Worm (Caenorhabditis elegans) whole organism, L4 larva: ENCODE measurements around the gene tmc-2.

Experiments used
- F49E8.2 ChIP-seq: sonication (generic microtip); optimal IDR thresholded peaks from 2 replicates; lab custom pipeline; 2016; ENCODE audit warnings: missing compliant biosample characterization, mild to moderate bottlenecking, missing genetic modification characterization, borderline replicate concordance
- ceh-82 ChIP-seq: sonication (generic microtip); optimal IDR thresholded peaks from 2 replicates; lab custom pipeline; 2017; ENCODE audit warnings: missing biosample characterization, missing genetic modification characterization
- egl-27 ChIP-seq: sonication (generic microtip); optimal IDR thresholded peaks from 3 replicates; lab custom pipeline; 2017; ENCODE audit warnings: missing biosample characterization, missing genetic modification reagents, missing genetic modification characterization
- hlh-30 ChIP-seq: sonication (generic microtip); optimal IDR thresholded peaks from 2 replicates; lab custom pipeline; 2017; ENCODE audit warnings: antibody characterized with exemption, mild to moderate bottlenecking, missing genetic modification characterization, missing compliant biosample characterization; ENCODE audit not compliant: insufficient read depth
- lin-15B ChIP-seq: fragments of 150-350 bp; sonication (generic microtip); optimal IDR thresholded peaks from 3 replicates; lab custom pipeline; 2014; ENCODE audit warnings: missing biosample characterization, missing genetic modification characterization
- nhr-76 ChIP-seq: fragments of 150-350 bp; optimal IDR thresholded peaks from 2 replicates; lab custom pipeline; 2014; ENCODE audit warnings: missing biosample characterization, missing genetic modification characterization
- pha-4 ChIP-seq, 2 experiments: fragments of 150-350 bp in 1 of 2; fragments of 200-800 bp in 1 of 2; sonication (Bioruptor generic) in 1 of 2; IDR thresholded peaks in 1 of 2; optimal IDR thresholded peaks in 1 of 2; 2 replicates each; pipeline versions ENCODE4 v1.3.6 to Lab custom; 2014 to 2022; ENCODE audit warnings: missing genetic modification characterization in 2 of 2, missing genetic modification reagents in 2 of 2, missing biosample characterization in 1 of 2, missing compliant biosample characterization in 1 of 2
- unc-39 ChIP-seq: sonication (generic microtip); optimal IDR thresholded peaks from 2 replicates; lab custom pipeline; 2017; ENCODE audit warnings: missing biosample characterization, missing genetic modification characterization
- unc-62 ChIP-seq, 3 experiments: fragments of 150-350 bp in 1 of 3; sonication (generic microtip); optimal IDR thresholded peaks in 2 of 3; peaks in 1 of 3; 1 replicate in 1 of 3; 2 replicates in 2 of 3; lab custom pipeline; 2014 to 2017; ENCODE audit warnings: missing biosample characterization in 3 of 3, missing genetic modification characterization in 3 of 3, missing genetic modification reagents in 3 of 3, missing genotype in 1 of 3

DNA sequence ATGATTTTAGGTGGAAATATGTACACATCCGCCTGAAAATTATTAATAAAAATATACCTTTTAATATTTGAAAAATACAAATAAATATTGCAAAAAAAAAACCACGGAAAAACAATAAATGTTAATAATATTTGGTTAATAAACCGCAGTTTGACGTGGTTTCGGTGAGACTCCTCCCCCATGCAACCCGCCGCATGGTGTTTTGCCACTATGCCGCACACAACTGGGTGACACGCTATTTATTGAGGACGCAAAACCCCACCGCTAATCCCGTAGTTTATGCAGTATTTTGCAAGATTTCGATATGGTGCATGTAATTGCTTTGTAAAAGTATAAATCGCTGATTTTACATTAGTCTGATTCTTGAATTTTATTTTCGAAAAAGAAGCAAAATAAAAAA lies 6.9 kb upstream of the tmc-2 start, which contains the start of gene gly-13:
- TF ChIP-seq hlh-30: peak; percentile 5
- no peak for TF ChIP-seq nhr-76 (tag; lab: Kevin White, UChicago)
- no peak for TF ChIP-seq ceh-82
- no peak for TF ChIP-seq unc-62 (GFP tag; optimal IDR thresholded peaks at IDR 0.05 in 1 of 2; lab: Kevin White, UChicago)
- TF ChIP-seq unc-62 (tag; optimal IDR thresholded peaks at IDR 0.05; lab: Kevin White, UChicago): no peak
- TF ChIP-seq lin-15B (tag; lab: Kevin White, UChicago): no peak
- TF ChIP-seq pha-4 (GFP tag; IDR thresholded peaks at IDR 0.05; lab: Robert Waterston, UW): no peak
- TF ChIP-seq pha-4 (tag; optimal IDR thresholded peaks at IDR 0.05; lab: Kevin White, UChicago): no peak
- TF ChIP-seq egl-27 (tag; lab: Kevin White, UChicago): no peak
- TF ChIP-seq F49E8.2 (tag; lab: Kevin White, UChicago): no peak
- no peak for TF ChIP-seq unc-39 (tag; lab: Kevin White, UChicago)
